Worm (Caenorhabditis elegans) whole organism, L2 larva: ENCODE measurements around the gene C09G12.17.

ENCODE experiments used
- ama-1 ChIP-seq: fragments of 150-350 bp; optimal IDR thresholded peaks from 2 replicates; lab custom pipeline; 2018; ENCODE audit warnings: inconsistent platforms
- fos-1 ChIP-seq: fragments of 150-350 bp; optimal IDR thresholded peaks from 2 replicates; lab custom pipeline; 2014; ENCODE audit warnings: missing biosample characterization, missing genetic modification characterization
- lin-11 ChIP-seq: fragments of 150-350 bp; sonication (generic microtip); optimal IDR thresholded peaks from 2 replicates; lab custom pipeline; 2014; ENCODE audit warnings: missing biosample characterization, missing genetic modification characterization, inconsistent platforms, mixed read lengths
- lin-13 ChIP-seq: fragments of 150-350 bp; optimal IDR thresholded peaks from 2 replicates; lab custom pipeline; 2014; ENCODE audit warnings: missing biosample characterization, missing genetic modification reagents, missing genetic modification characterization
- mab-5 ChIP-seq: fragments of 150-350 bp; optimal IDR thresholded peaks from 2 replicates; lab custom pipeline; 2014; ENCODE audit warnings: missing biosample characterization, missing genetic modification characterization
- mdl-1 ChIP-seq, 2 experiments: fragments of 150-350 bp in 1 of 2; sonication (generic microtip) in 1 of 2; optimal IDR thresholded peaks; 2 replicates each; lab custom pipeline; 2017; ENCODE audit warnings: missing biosample characterization in 2 of 2, missing genetic modification characterization in 2 of 2
- nhr-12 ChIP-seq: fragments of 150-350 bp; optimal IDR thresholded peaks from 2 replicates; lab custom pipeline; 2014; ENCODE audit warnings: missing biosample characterization, missing genetic modification characterization
- nhr-25 ChIP-seq: fragments of 150-350 bp; sonication (generic microtip); optimal IDR thresholded peaks from 3 replicates; lab custom pipeline; 2014; ENCODE audit warnings: missing biosample characterization, missing genetic modification characterization
- nhr-77 ChIP-seq: fragments of 150-350 bp; optimal IDR thresholded peaks from 2 replicates; lab custom pipeline; 2014; ENCODE audit warnings: missing biosample characterization, missing genetic modification characterization
- snpc-4 ChIP-seq: fragments of 150-350 bp; optimal IDR thresholded peaks from 2 replicates; lab custom pipeline; 2014; ENCODE audit warnings: missing biosample characterization, missing genetic modification characterization
- unc-55 ChIP-seq: fragments of 150-350 bp; sonication (generic microtip); optimal IDR thresholded peaks from 3 replicates; lab custom pipeline; 2014; ENCODE audit warnings: missing biosample characterization, missing genetic modification reagents, missing genetic modification characterization
- unc-62 ChIP-seq: fragments of 150-350 bp; optimal IDR thresholded peaks from 2 replicates; lab custom pipeline; 2014; ENCODE audit warnings: missing biosample characterization, missing genetic modification reagents, missing genetic modification characterization
- zag-1 ChIP-seq: fragments of 150-350 bp; optimal IDR thresholded peaks from 2 replicates; lab custom pipeline; 2014; ENCODE audit warnings: missing biosample characterization, missing genetic modification characterization

ce11 chrIV:3524584-3525020 lies 28.3 kb upstream of the C09G12.17 start:
- TF ChIP-seq snpc-4 (tag; lab: Kevin White, UChicago): no peak
- TF ChIP-seq unc-55 (GFP tag; lab: Kevin White, UChicago): peak; percentile 36
- TF ChIP-seq mdl-1 (tag; optimal IDR thresholded peaks at IDR 0.05; lab: Kevin White, UChicago): no peak
- TF ChIP-seq nhr-12 (tag; lab: Kevin White, UChicago): no peak
- TF ChIP-seq fos-1: no peak
- peak; percentile 27 for TF ChIP-seq lin-13 (GFP tag; lab: Kevin White, UChicago)
- TF ChIP-seq nhr-25 (tag; lab: Kevin White, UChicago): no peak
- TF ChIP-seq zag-1 (tag; lab: Kevin White, UChicago): no peak
- TF ChIP-seq mab-5 (tag; lab: Kevin White, UChicago): no peak
- TF ChIP-seq ama-1 (lab: Kevin White, UChicago): no peak
- TF ChIP-seq unc-62: no peak
- TF ChIP-seq lin-11 (tag; lab: Kevin White, UChicago): peak; percentile 44
- TF ChIP-seq nhr-77 (tag; lab: Kevin White, UChicago): no peak
